Worm (Caenorhabditis elegans) whole organism, L2 larva: ENCODE data around the gene spp-26.
A peak's percentile ranks its signal among the peaks of the same experiment; 100 is the strongest.

ENCODE experiments used
- ZK546.5 ChIP-seq: sonication (generic microtip); optimal IDR thresholded peaks from 2 replicates; lab custom pipeline; 2017; ENCODE audit warnings: missing biosample characterization, missing genetic modification characterization
- aly-2 ChIP-seq: fragments of 150-350 bp; optimal IDR thresholded peaks from 2 replicates; lab custom pipeline; 2014; ENCODE audit warnings: missing biosample characterization, missing genetic modification characterization
- ceh-82 ChIP-seq: fragments of 150-350 bp; optimal IDR thresholded peaks from 2 replicates; lab custom pipeline; 2014; ENCODE audit warnings: missing biosample characterization, missing genetic modification characterization
- fos-1 ChIP-seq: fragments of 150-350 bp; optimal IDR thresholded peaks from 2 replicates; lab custom pipeline; 2014; ENCODE audit warnings: missing biosample characterization, missing genetic modification characterization
- lsy-2 ChIP-seq, 2 experiments: fragments of 150-350 bp in 1 of 2; sonication (generic microtip) in 1 of 2; optimal IDR thresholded peaks; 2 replicates each; lab custom pipeline; 2014 to 2017; ENCODE audit warnings: missing biosample characterization in 2 of 2, missing genetic modification characterization in 2 of 2
- mab-5 ChIP-seq: fragments of 150-350 bp; optimal IDR thresholded peaks from 2 replicates; lab custom pipeline; 2014; ENCODE audit warnings: missing biosample characterization, missing genetic modification characterization
- mdl-1 ChIP-seq, 2 experiments: fragments of 150-350 bp in 1 of 2; sonication (generic microtip) in 1 of 2; optimal IDR thresholded peaks; 2 replicates each; lab custom pipeline; 2017; ENCODE audit warnings: missing biosample characterization in 2 of 2, missing genetic modification characterization in 2 of 2
- nhr-12 ChIP-seq: fragments of 150-350 bp; optimal IDR thresholded peaks from 2 replicates; lab custom pipeline; 2014; ENCODE audit warnings: missing biosample characterization, missing genetic modification characterization
- nhr-237 ChIP-seq: fragments of 150-350 bp; optimal IDR thresholded peaks from 2 replicates; lab custom pipeline; 2014; ENCODE audit warnings: missing biosample characterization, missing genetic modification characterization
- unc-39 ChIP-seq: fragments of 150-350 bp; optimal IDR thresholded peaks from 2 replicates; lab custom pipeline; 2014; ENCODE audit warnings: missing biosample characterization, missing genetic modification characterization
- zag-1 ChIP-seq: fragments of 150-350 bp; optimal IDR thresholded peaks from 2 replicates; lab custom pipeline; 2014; ENCODE audit warnings: missing biosample characterization, missing genetic modification characterization

ce11 chrV:6538323-6538722 is 20.7 kb downstream of the spp-26 start:
- no peak for TF ChIP-seq aly-2 (tag; lab: Kevin White, UChicago)
- no peak for TF ChIP-seq unc-39 (tag; lab: Kevin White, UChicago)
- no peak for TF ChIP-seq nhr-237
- no peak for TF ChIP-seq ZK546.5 (tag; lab: Kevin White, UChicago)
- no peak for TF ChIP-seq zag-1 (tag; lab: Kevin White, UChicago)
- no peak for TF ChIP-seq nhr-12 (tag; lab: Kevin White, UChicago)
- no peak for TF ChIP-seq ceh-82
- peak in 1 of 2 experiments; percentile 12 for TF ChIP-seq lsy-2 (tag; optimal IDR thresholded peaks at IDR 0.05; lab: Kevin White, UChicago)
- peak; percentile 5 for TF ChIP-seq fos-1 (tag; lab: Kevin White, UChicago)
- TF ChIP-seq mab-5 (tag; lab: Kevin White, UChicago): no peak
- TF ChIP-seq mdl-1 (tag; optimal IDR thresholded peaks at IDR 0.05; lab: Kevin White, UChicago): no peak
